Worm (Caenorhabditis elegans): ENCODE measurements around the gene ttr-42.

DNA sequence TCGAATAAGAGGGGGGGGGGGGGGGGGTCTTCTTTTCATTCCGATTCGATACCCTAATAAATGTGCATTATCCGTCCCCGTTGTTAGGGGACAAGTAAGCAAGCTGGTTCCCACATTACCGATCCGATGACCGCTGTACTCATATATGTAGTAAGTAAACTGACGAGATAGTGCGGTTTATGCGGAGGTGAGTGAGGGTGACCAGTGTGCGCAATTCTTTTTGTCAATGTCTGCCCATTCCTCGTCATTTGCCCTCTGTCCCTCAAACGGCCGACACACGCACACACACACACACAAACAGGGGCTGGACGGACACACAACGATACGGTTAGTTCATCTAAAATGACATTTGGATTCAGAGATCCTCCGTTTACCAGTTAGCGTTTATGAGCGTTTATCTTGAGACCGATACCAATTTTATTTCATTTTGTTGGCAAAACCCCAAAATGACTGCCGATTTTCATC lies 25.3 kb upstream of the ttr-42 start, which contains the start of gene aat-3:
- no peak for TF ChIP-seq T22C8.4 (GFP tag; IDR thresholded peaks at IDR 0.05)
- 0 out of 2 replicates have a peak, but pooled peaks have one; percentile 8 for TF ChIP-seq klf-2 (GFP tag; conservative IDR thresholded peaks at IDR 0.05)
- TF ChIP-seq tab-1 (GFP tag; IDR thresholded peaks at IDR 0.05) = no peak
- TF ChIP-seq ztf-29 (GFP tag; IDR thresholded peaks at IDR 0.05) = peak; percentile 39; the same call in 1 of the 2 replicates
- no peak for TF ChIP-seq ztf-23 (GFP tag; IDR thresholded peaks at IDR 0.05)
- 0 out of 2 replicates have a peak, but pooled peaks have one; percentile 11 for TF ChIP-seq ref-1 (GFP tag; conservative IDR thresholded peaks at IDR 0.05)
